Worm (Caenorhabditis elegans): ENCODE measurements around the gene srb-18.

DNA sequence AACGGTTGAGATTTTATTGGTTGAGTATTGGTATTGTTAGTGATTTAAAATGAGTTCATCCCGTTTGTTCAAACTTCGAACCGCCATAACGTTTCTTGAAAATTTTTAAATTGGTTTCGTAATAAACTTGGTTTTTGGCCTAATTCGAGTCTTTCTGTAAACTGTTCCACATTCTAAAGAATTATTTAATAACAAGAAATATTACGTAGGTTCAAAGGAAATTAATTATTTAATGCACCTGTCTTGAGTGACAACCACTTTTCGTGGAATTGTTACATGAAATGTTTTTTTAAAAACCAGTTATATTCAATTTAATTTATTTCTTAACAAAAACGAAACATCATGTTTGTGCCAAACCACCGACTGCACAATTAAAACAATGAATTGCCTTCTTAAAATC lies 13.8 kb upstream of the srb-18 start:
- TF ChIP-seq W03F9.2 (tag; optimal IDR thresholded peaks at IDR 0.05) = no peak
- TF ChIP-seq dao-5 (tag; optimal IDR thresholded peaks at IDR 0.05) = no peak
